Worm (Caenorhabditis elegans) whole organism, young adult: ENCODE measurements around the gene lgc-49.
"Not testable (repeated sequence)": the region's sequence is repeated elsewhere in the genome, so short reads cannot be mapped to it uniquely, and the experiment has no call there.

ENCODE experiments used
- B0019.2 ChIP-seq: fragments of 200-800 bp; sonication (Bioruptor generic); conservative IDR thresholded peaks from 2 replicates; pipeline ENCODE4 v1.3.6; 2022; ENCODE audit warnings: missing genetic modification reagents, missing genetic modification characterization, missing compliant biosample characterization
- C06A6.2 ChIP-seq: fragments of 200-800 bp; sonication (Bioruptor generic); conservative IDR thresholded peaks from 2 replicates; pipeline ENCODE4 v1.3.6; 2022; ENCODE audit warnings: missing genetic modification characterization, missing compliant biosample characterization
- F57C9.4 ChIP-seq: sonication (generic microtip); optimal IDR thresholded peaks from 2 replicates; lab custom pipeline; 2017; ENCODE audit warnings: mild to moderate bottlenecking, missing genetic modification characterization, missing compliant biosample characterization
- K11D2.4 ChIP-seq: fragments of 200-800 bp; sonication (Bioruptor generic); IDR thresholded peaks from 2 replicates; pipeline ENCODE4 v1.3.6; 2022; ENCODE audit warnings: missing genetic modification reagents, missing genetic modification characterization, missing compliant biosample characterization
- T07F8.4 ChIP-seq: sonication (generic microtip); optimal IDR thresholded peaks from 2 replicates; lab custom pipeline; 2016; ENCODE audit warnings: mild to moderate bottlenecking, missing genetic modification characterization, moderate library complexity, missing compliant biosample characterization
- egl-18 ChIP-seq: fragments of 200-800 bp; sonication (Bioruptor generic); IDR thresholded peaks from 2 replicates; pipeline ENCODE4 v1.3.6; 2022; ENCODE audit warnings: missing genetic modification reagents, missing genetic modification characterization, missing compliant biosample characterization
- egl-44 ChIP-seq: fragments of 200-800 bp; sonication (Bioruptor generic); IDR thresholded peaks from 2 replicates; pipeline ENCODE4 v1.3.6; 2022; ENCODE audit warnings: missing genetic modification reagents, missing genetic modification characterization, missing compliant biosample characterization
- hsf-1 ChIP-seq: fragments of 200-800 bp; sonication (Bioruptor generic); IDR thresholded peaks from 2 replicates; pipeline ENCODE4 v1.3.6; 2022; ENCODE audit warnings: missing genetic modification reagents, missing genetic modification characterization, missing compliant biosample characterization
- lsy-27 ChIP-seq: sonication (generic microtip); optimal IDR thresholded peaks from 2 replicates; lab custom pipeline; 2017; ENCODE audit warnings: missing genetic modification characterization, mild to moderate bottlenecking, missing compliant biosample characterization, antibody characterized with exemption, missing genotype, borderline replicate concordance; ENCODE audit not compliant: insufficient read depth
- mes-4 ChIP-seq: sonication (generic microtip); optimal IDR thresholded peaks from 2 replicates; lab custom pipeline; 2016; ENCODE audit warnings: missing genotype, missing genetic modification characterization, missing compliant biosample characterization
- nhr-179 ChIP-seq: sonication (generic microtip); optimal IDR thresholded peaks from 2 replicates; lab custom pipeline; 2016; ENCODE audit warnings: mild to moderate bottlenecking, missing genetic modification characterization, missing compliant biosample characterization
- sdz-38 ChIP-seq: sonication (generic microtip); optimal IDR thresholded peaks from 2 replicates; lab custom pipeline; 2016; ENCODE audit warnings: missing genotype, missing genetic modification characterization, missing compliant biosample characterization
- ztf-3 ChIP-seq: fragments of 200-800 bp; sonication (Bioruptor generic); optimal IDR thresholded peaks from 2 replicates; lab custom pipeline; 2018; ENCODE audit warnings: mild to moderate bottlenecking, missing genetic modification characterization, missing compliant biosample characterization

DNA sequence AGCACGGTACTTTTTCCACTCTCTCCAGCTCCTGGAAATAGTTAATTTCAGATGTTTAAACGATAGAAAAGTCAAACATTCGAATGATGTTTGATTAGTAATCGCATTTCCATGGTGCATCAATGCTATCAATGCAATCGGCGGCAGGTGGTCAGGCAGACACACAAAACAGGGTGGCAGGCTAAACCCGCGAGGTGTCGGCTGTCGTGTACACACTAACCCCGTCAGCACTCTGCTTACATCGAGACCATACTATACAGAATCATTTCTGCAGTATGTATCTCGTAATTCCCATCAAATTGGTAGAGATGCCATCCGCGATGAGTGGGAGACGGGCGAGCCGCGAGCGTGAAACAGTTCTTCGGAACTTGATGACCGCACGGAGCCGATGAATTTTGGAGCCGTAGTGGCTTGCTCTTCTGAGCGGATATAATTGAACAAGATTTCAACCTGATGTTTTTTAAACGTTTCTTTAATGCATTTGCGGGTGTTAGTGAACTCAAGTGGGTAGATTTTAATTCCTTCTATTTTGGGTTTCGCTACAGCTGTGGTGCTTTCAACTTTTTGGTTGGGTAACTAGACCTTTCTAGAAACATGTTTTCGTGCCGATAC, 14.3 kb upstream of the lgc-49 start:
- not testable (repeated sequence) for TF ChIP-seq B0019.2 (GFP tag; lab: Robert Waterston, UW); C06A6.2; mes-4 (tag; lab: Kevin White, UChicago); sdz-38 (tag; lab: Kevin White, UChicago); nhr-179; F57C9.4 (tag; lab: Kevin White, UChicago); K11D2.4
- 0 out of 2 replicates have a peak, but pooled peaks have one; percentile 49 for TF ChIP-seq egl-44 (GFP tag; lab: Robert Waterston, UW)
- 0 out of 2 replicates have a peak, but pooled peaks have one; percentile 55 for TF ChIP-seq egl-18
- peak; percentile 87 for TF ChIP-seq lsy-27 (tag; lab: Kevin White, UChicago)
- peak; percentile 7 for TF ChIP-seq ztf-3 (GFP tag; lab: Kevin White, UChicago)
- peak; percentile 58 for TF ChIP-seq hsf-1 (GFP tag; lab: Robert Waterston, UW)
- TF ChIP-seq T07F8.4: peak; percentile 15
